Fruit fly (Drosophila melanogaster) whole organism, adult: ENCODE data around the gene CG32204.

ENCODE experiments used
- CG11617 ChIP-seq: fragments of 200-800 bp; sonication (Bioruptor generic); optimal IDR thresholded peaks from 2 replicates; lab custom pipeline; 2017; ENCODE audit warnings: mild to moderate bottlenecking, missing biosample characterization, missing genetic modification reagents, missing genetic modification characterization
- CG12768 ChIP-seq: fragments of 200-800 bp; sonication (Bioruptor generic); optimal IDR thresholded peaks from 2 replicates; lab custom pipeline; 2017; ENCODE audit warnings: missing biosample characterization, missing genetic modification characterization, mild to moderate bottlenecking, moderate library complexity, missing genetic modification reagents
- CG14711 ChIP-seq: fragments of 200-800 bp; sonication (Bioruptor generic); optimal IDR thresholded peaks from 2 replicates; lab custom pipeline; 2018; ENCODE audit warnings: missing biosample characterization, mild to moderate bottlenecking, missing genetic modification characterization, moderate library complexity
- CG1620 ChIP-seq: fragments of 200-800 bp; sonication (Bioruptor generic); optimal IDR thresholded peaks from 2 replicates; lab custom pipeline; 2016; ENCODE audit warnings: missing biosample characterization, missing genetic modification characterization
- CG33017 ChIP-seq: fragments of 200-800 bp; sonication (Bioruptor generic); optimal IDR thresholded peaks from 2 replicates; lab custom pipeline; 2018; ENCODE audit warnings: missing biosample characterization, mild to moderate bottlenecking, missing genetic modification characterization, moderate library complexity
- CG5204 ChIP-seq: fragments of 200-800 bp; sonication (Bioruptor generic); optimal IDR thresholded peaks from 2 replicates; lab custom pipeline; 2016; ENCODE audit warnings: missing biosample characterization, missing genetic modification characterization
- CG7045 ChIP-seq: fragments of 200-800 bp; sonication (Bioruptor generic); optimal IDR thresholded peaks from 2 replicates; lab custom pipeline; 2017; ENCODE audit warnings: missing biosample characterization, mild to moderate bottlenecking, missing genetic modification characterization
- CG7101 ChIP-seq: fragments of 200-800 bp; sonication (Bioruptor generic); optimal IDR thresholded peaks from 2 replicates; lab custom pipeline; 2018; ENCODE audit warnings: missing biosample characterization, mild to moderate bottlenecking, missing genetic modification characterization, moderate library complexity
- Clk ChIP-seq: fragments of 200-800 bp; sonication (Bioruptor generic); optimal IDR thresholded peaks from 2 replicates; lab custom pipeline; 2017; ENCODE audit warnings: missing biosample characterization, missing genetic modification characterization
- Crg-1 ChIP-seq: fragments of 200-800 bp; sonication (Bioruptor generic); optimal IDR thresholded peaks from 2 replicates; lab custom pipeline; 2016; ENCODE audit warnings: missing biosample characterization, missing genetic modification characterization
- Hr96 ChIP-seq: fragments of 200-800 bp; sonication (Bioruptor generic); optimal IDR thresholded peaks from 2 replicates; lab custom pipeline; 2016; ENCODE audit warnings: missing biosample characterization, missing genetic modification characterization
- Mnt ChIP-seq: fragments of 200-800 bp; sonication (Bioruptor generic); optimal IDR thresholded peaks from 2 replicates; lab custom pipeline; 2016; ENCODE audit warnings: missing biosample characterization, mild to moderate bottlenecking, missing genetic modification characterization
- bab1 ChIP-seq: fragments of 200-800 bp; sonication (Bioruptor generic); optimal IDR thresholded peaks from 3 replicates; lab custom pipeline; 2019; ENCODE audit warnings: missing biosample characterization, mild to moderate bottlenecking, missing genetic modification characterization, moderate library complexity
- cic ChIP-seq: fragments of 200-800 bp; sonication (Bioruptor generic); optimal IDR thresholded peaks from 2 replicates; lab custom pipeline; 2017; ENCODE audit warnings: missing biosample characterization, mild to moderate bottlenecking, missing genetic modification characterization, moderate library complexity
- cnc ChIP-seq, 2 experiments: fragments of >200 bp; optimal IDR thresholded peaks; 2 replicates each; lab custom pipeline; 2017
- kay ChIP-seq: fragments of 200-800 bp; sonication (Bioruptor generic); peaks from one replicate; lab custom pipeline; 2016; ENCODE audit warnings: missing biosample characterization, missing genetic modification characterization, borderline replicate concordance
- ovo ChIP-seq: fragments of 200-800 bp; sonication (Bioruptor generic); optimal IDR thresholded peaks from 2 replicates; lab custom pipeline; 2016; ENCODE audit warnings: missing biosample characterization, missing genetic modification characterization
- pad ChIP-seq: fragments of 200-800 bp; sonication (Bioruptor generic); optimal IDR thresholded peaks from 3 replicates; lab custom pipeline; 2017; ENCODE audit warnings: missing biosample characterization, missing genetic modification characterization, mild to moderate bottlenecking, moderate library complexity, missing genetic modification reagents
- tj ChIP-seq: fragments of 200-800 bp; sonication (Bioruptor generic); optimal IDR thresholded peaks from 3 replicates; lab custom pipeline; 2017; ENCODE audit warnings: missing biosample characterization, mild to moderate bottlenecking, missing genetic modification characterization, moderate library complexity
- toe ChIP-seq: fragments of 200-800 bp; sonication (Bioruptor generic); optimal IDR thresholded peaks from 2 replicates; lab custom pipeline; 2016; ENCODE audit warnings: missing biosample characterization, missing genetic modification characterization

Gene CG32204

DNA sequence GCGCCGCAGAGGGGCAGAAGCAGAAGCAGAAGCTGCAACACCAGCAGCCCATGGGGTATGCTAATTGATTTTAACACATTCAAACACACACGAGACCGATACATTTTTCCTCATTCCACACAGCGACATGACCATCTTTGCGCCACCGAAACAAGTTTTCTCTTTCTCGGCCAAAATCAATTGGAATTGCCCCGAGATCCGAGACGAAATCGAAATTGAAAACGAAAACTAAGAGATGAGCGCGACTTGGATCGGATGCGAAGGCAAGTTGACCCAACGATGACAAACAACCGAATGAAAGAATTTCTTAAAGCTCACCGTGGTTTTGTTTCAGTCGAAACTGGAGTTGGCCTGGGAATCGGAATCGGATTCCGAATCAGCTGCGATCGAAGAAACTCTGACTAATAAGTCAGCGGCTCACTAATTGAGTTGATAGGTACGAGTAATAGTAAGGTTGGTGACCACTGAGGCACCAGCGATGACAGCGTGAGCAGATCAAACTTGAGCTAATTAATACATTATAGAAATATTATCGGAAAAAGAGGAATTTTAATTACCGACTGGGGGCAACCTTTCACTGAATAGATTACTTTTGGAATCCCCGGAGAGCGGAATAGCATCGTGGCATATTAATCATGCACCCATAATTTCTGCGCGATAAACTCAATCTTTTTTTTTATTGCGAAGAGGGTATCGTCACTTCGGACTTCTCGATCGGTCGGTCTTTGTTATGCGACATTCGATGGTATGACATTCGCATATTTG lies 42.4 kb upstream of the CG32204 start, which contains the start of gene CG11619:
CG11619 (minus strand) TSS at position 269 of the 765 bp plus-strand sequence.
- TF ChIP-seq CG14711 (no peak), CG11617 (GFP tag; lab: Kevin White, UChicago) (no peak), kay (GFP tag; lab: Kevin White, UChicago) (no peak), cic (no peak), CG7045 (no peak), Crg-1 (GFP tag; lab: Kevin White, UChicago) (no peak), Hr96 (GFP tag; lab: Kevin White, UChicago) (no peak), CG33017 (tag; lab: Kevin White, UChicago) (no peak), CG1620 (GFP tag; lab: Kevin White, UChicago) (no peak), Clk (GFP tag; lab: Kevin White, UChicago) (no peak), cnc (optimal IDR thresholded peaks at IDR 0.05; lab: Kevin White, UChicago) (no peak), Mnt (GFP tag; lab: Kevin White, UChicago) (no peak), ovo (GFP tag; lab: Kevin White, UChicago) (no peak), bab1 (no peak), pad (GFP tag; lab: Kevin White, UChicago) (no peak), CG7101 (no peak), CG5204 (GFP tag; lab: Kevin White, UChicago) (no peak)

dm6 chr3L:18984661-18985060 lies 38.8 kb upstream of the CG32204 start, which contains the start of gene CG14075:
TSS of gene CG14075 (plus strand) at chr3L:18984961.
- TF ChIP-seq pad (GFP tag; lab: Kevin White, UChicago) (no peak), CG1620 (GFP tag; lab: Kevin White, UChicago) (no peak), CG33017 (tag; lab: Kevin White, UChicago) (no peak), CG12768 (no peak), Clk (GFP tag; lab: Kevin White, UChicago) (no peak), Crg-1 (GFP tag; lab: Kevin White, UChicago) (no peak), CG7045 (no peak), bab1 (no peak), CG14711 (no peak), ovo (GFP tag; lab: Kevin White, UChicago) (no peak), CG5204 (GFP tag; lab: Kevin White, UChicago) (no peak), toe (GFP tag; lab: Kevin White, UChicago) (no peak), tj (GFP tag; lab: Kevin White, UChicago) (no peak), kay (GFP tag; lab: Kevin White, UChicago) (no peak), Mnt (GFP tag; lab: Kevin White, UChicago) (no peak), Hr96 (GFP tag; lab: Kevin White, UChicago) (no peak)

DNA sequence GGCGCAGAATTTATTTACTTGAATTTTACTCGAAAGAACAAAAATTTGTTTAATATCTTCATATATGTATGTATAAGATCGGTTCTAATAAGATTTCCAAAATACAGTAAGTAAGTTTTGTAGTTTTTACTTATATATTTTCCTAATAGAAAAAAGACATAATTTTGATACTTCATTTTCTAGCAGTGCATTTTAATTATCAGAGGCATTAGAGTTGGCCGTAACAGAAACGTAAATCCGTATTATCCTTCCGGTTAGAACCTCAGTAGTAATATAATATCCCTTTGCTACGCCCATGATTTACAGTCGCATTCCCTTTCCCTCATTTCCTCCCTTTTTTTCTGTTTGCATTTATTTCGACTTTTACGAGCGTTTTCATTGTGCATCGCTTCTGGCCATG lies 30.9 kb upstream of the CG32204 start:
- TF ChIP-seq Mnt (GFP tag; lab: Kevin White, UChicago) = no peak
- no peak for TF ChIP-seq CG11617 (GFP tag; lab: Kevin White, UChicago)
- no peak for TF ChIP-seq CG14711
- TF ChIP-seq Clk (GFP tag; lab: Kevin White, UChicago) = no peak
- no peak for TF ChIP-seq ovo (GFP tag; lab: Kevin White, UChicago)
- no peak for TF ChIP-seq Crg-1 (GFP tag; lab: Kevin White, UChicago)
- no peak for TF ChIP-seq CG33017 (tag; lab: Kevin White, UChicago)
- TF ChIP-seq CG5204 (GFP tag; lab: Kevin White, UChicago) = no peak
- TF ChIP-seq CG7045 = no peak
- TF ChIP-seq CG7101 = no peak
- TF ChIP-seq pad (GFP tag; lab: Kevin White, UChicago) = no peak
- TF ChIP-seq cic = no peak
- TF ChIP-seq bab1 = no peak
- TF ChIP-seq Hr96 (GFP tag; lab: Kevin White, UChicago) = no peak
- TF ChIP-seq CG1620 (GFP tag; lab: Kevin White, UChicago) = no peak
- no peak for TF ChIP-seq cnc (optimal IDR thresholded peaks at IDR 0.05; lab: Kevin White, UChicago)

dm6 chr3L:18968193-18968969 lies 22.5 kb upstream of the CG32204 start:
- TF ChIP-seq cic = no peak
- no peak for TF ChIP-seq tj (GFP tag; lab: Kevin White, UChicago)
- TF ChIP-seq CG1620 (GFP tag; lab: Kevin White, UChicago) = no peak
- TF ChIP-seq bab1 = no peak
- no peak for TF ChIP-seq ovo (GFP tag; lab: Kevin White, UChicago)
- no peak for TF ChIP-seq CG11617 (GFP tag; lab: Kevin White, UChicago)
- no peak for TF ChIP-seq cnc (optimal IDR thresholded peaks at IDR 0.05; lab: Kevin White, UChicago)
- TF ChIP-seq CG5204 (GFP tag; lab: Kevin White, UChicago) = no peak
- no peak for TF ChIP-seq Clk (GFP tag; lab: Kevin White, UChicago)
- TF ChIP-seq CG33017 (tag; lab: Kevin White, UChicago) = no peak
- TF ChIP-seq CG7045 = no peak
- TF ChIP-seq CG14711 = no peak
- no peak for TF ChIP-seq toe (GFP tag; lab: Kevin White, UChicago)
- TF ChIP-seq CG7101 = no peak
- no peak for TF ChIP-seq Mnt (GFP tag; lab: Kevin White, UChicago)
- no peak for TF ChIP-seq pad (GFP tag; lab: Kevin White, UChicago)
- TF ChIP-seq Crg-1 (GFP tag; lab: Kevin White, UChicago) = no peak
- no peak for TF ChIP-seq Hr96 (GFP tag; lab: Kevin White, UChicago)

- no peak for TF ChIP-seq CG5204 (GFP tag; lab: Kevin White, UChicago)
- no peak for TF ChIP-seq bab1
- TF ChIP-seq pad (GFP tag; lab: Kevin White, UChicago) = peak; percentile 97
- TF ChIP-seq ovo (GFP tag; lab: Kevin White, UChicago) = no peak
Observed at dm6 chr3L:18957032-18957431, 11.2 kb upstream of the CG32204 start.
